Worm (Caenorhabditis elegans): ENCODE results near the gene C55A6.11.

C55A6.11 gene

DNA sequence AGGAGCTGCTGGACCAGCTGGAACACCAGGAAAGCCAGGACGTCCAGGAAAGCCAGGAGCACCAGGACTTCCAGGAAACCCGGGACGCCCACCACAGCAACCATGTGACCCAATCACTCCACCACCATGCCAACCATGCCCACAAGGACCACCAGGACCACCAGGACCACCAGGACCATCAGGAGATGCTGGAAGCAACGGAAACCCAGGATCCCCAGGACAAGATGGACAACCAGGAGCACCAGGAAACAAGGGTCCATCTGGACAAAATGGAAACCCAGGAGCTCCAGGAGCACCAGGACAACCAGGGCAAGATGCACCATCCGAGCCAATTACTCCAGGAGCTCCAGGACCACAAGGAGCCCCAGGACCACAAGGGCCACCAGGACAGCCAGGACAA lies 35.9 kb upstream of the C55A6.11 start:
- TF ChIP-seq nhr-6 (tag; optimal IDR thresholded peaks at IDR 0.05): no peak
- no peak for TF ChIP-seq lin-11 (tag; optimal IDR thresholded peaks at IDR 0.05)
- no peak for TF ChIP-seq dmd-4 (tag; optimal IDR thresholded peaks at IDR 0.05)
- TF ChIP-seq skn-1 (tag; optimal IDR thresholded peaks at IDR 0.05): no peak
- no peak for TF ChIP-seq sem-4 (tag; optimal IDR thresholded peaks at IDR 0.05)
- no peak for TF ChIP-seq blmp-1 (tag; optimal IDR thresholded peaks at IDR 0.05; ENCODE audit: insufficient read depth)
- TF ChIP-seq elt-3 (tag; optimal IDR thresholded peaks at IDR 0.05): no peak
- no peak for TF ChIP-seq nhr-11 (tag; optimal IDR thresholded peaks at IDR 0.05)
- TF ChIP-seq lsy-2 (tag; optimal IDR thresholded peaks at IDR 0.05): no peak
- TF ChIP-seq nhr-237 (tag; optimal IDR thresholded peaks at IDR 0.05): no peak
- TF ChIP-seq ztf-4 (tag; optimal IDR thresholded peaks at IDR 0.05): no peak

DNA sequence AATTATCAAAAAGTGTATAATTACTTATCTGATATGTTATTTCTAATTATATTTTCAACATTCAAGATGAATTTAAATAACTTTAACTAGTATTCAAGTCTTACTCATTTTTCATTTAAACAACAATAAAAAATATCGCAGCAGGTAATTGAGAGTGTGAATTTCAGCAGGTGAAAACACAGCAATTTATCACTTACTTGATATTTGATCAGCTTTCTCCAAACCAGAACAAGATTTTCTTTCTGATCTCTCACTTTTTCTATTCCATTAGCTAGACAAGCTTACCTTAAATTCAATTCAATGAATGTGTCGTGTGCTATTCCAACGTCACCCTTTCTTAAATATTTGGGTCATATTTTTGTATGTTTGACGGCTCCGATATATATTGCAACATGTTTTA lies 34.8 kb upstream of the C55A6.11 start, which contains the start of gene srh-1:
TSS of gene srh-1 (plus strand) at position 301 of the 400 bp plus-strand sequence.
- no peak for TF ChIP-seq elt-1 (tag; optimal IDR thresholded peaks at IDR 0.05)
- TF ChIP-seq ztf-11 (tag; optimal IDR thresholded peaks at IDR 0.05): no peak
- TF ChIP-seq mdl-1 (tag; optimal IDR thresholded peaks at IDR 0.05): no peak
- TF ChIP-seq sma-9 (GFP tag; optimal IDR thresholded peaks at IDR 0.05): no peak
- TF ChIP-seq sma-9 (tag; optimal IDR thresholded peaks at IDR 0.05): no peak
- TF ChIP-seq ztf-4 (tag; optimal IDR thresholded peaks at IDR 0.05): no peak

DNA sequence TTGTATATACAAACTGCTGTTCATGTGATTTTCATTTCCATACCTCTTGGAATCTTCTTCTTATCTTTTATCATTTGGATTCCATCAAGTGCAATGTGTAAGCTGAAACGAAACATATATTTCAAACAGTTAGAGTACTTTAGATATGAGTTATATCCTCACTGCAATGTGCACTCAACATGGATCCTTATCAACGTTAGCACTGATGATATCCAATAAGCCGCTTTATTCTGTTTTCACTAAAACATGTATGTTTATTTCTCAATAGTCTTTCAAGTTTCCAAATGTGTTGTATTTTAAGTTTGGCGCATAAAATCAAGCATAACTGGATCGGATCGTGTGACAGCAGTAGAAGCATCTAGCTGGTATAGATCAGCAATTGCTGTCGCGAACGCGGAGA lies 33.6 kb upstream of the C55A6.11 start, which contains the start of gene T11F9.10:
TSS of gene T11F9.10 (plus strand) at position 301 of the 400 bp plus-strand sequence.
- no peak for TF ChIP-seq nhr-11 (tag; optimal IDR thresholded peaks at IDR 0.05)
- no peak for TF ChIP-seq ceh-16 (tag; optimal IDR thresholded peaks at IDR 0.05)
- TF ChIP-seq alr-1 (tag; optimal IDR thresholded peaks at IDR 0.05): no peak
- no peak for TF ChIP-seq nhr-23 (tag; optimal IDR thresholded peaks at IDR 0.05)
- TF ChIP-seq ama-1 (optimal IDR thresholded peaks at IDR 0.05): no peak
- TF ChIP-seq unc-39 (tag; optimal IDR thresholded peaks at IDR 0.05): no peak
- no peak for TF ChIP-seq egl-27 (tag; optimal IDR thresholded peaks at IDR 0.05)
- no peak for TF ChIP-seq snpc-4 (tag; optimal IDR thresholded peaks at IDR 0.05)
- TF ChIP-seq R02D3.7 (tag; optimal IDR thresholded peaks at IDR 0.05): no peak

DNA sequence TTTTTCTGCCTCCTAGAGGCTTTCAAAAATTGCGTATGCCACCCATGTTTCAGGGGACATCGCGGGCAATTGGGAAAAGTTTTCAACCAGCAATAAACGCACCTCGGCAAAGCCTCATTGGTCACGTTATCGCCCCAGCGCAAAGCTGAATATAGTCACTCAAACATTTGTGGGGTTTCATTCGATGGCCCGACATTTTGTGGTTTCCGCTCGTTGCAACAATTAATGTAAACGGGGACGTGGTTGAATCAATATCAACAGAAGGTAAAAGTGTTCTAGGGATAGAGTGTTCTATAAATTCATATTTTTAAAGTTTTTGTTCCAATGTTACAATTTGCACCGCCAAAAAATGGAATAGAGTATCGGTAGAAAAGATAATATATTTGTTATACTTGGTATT lies 32.0 kb upstream of the C55A6.11 start:
- TF ChIP-seq alr-1 (tag; optimal IDR thresholded peaks at IDR 0.05) (no peak), ceh-82 (tag; optimal IDR thresholded peaks at IDR 0.05) (no peak), crh-2 (tag; optimal IDR thresholded peaks at IDR 0.05) (no peak), skn-1 (tag; optimal IDR thresholded peaks at IDR 0.05) (no peak), nhr-10 (tag; optimal IDR thresholded peaks at IDR 0.05) (no peak), dmd-4 (tag; optimal IDR thresholded peaks at IDR 0.05) (no peak), elt-1 (tag; optimal IDR thresholded peaks at IDR 0.05) (no peak), ZK546.5 (tag; optimal IDR thresholded peaks at IDR 0.05) (no peak), unc-39 (tag; optimal IDR thresholded peaks at IDR 0.05) (no peak)

DNA sequence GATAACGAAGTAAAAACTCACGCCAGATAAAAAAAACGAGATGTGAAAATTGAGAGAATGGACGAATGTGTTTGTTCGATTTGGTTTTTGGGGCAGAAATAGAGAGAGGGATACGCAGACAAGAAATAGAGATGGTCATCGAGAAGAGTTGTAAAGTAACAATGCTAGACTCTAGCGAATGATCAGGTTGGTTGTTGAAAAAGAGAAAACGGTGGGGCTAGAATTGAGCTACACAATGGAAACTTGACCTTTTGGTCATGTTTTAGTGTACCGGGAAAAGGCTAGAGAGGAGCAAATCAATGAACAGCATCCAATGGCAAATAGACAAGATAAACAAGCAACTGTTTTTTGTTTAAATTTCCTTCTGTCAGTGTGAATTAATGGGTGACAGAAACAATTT lies 29.9 kb upstream of the C55A6.11 start, which contains the start of gene dhs-19:
TSS of gene dhs-19 (minus strand) at position 101 of the 400 bp plus-strand sequence.
- TF ChIP-seq ZK546.5 (tag; optimal IDR thresholded peaks at IDR 0.05) (no peak), ztf-1 (GFP tag; conservative IDR thresholded peaks at IDR 0.05) (no peak), skn-1 (tag; optimal IDR thresholded peaks at IDR 0.05) (no peak), C34F6.9 (tag; optimal IDR thresholded peaks at IDR 0.05) (no peak), zag-1 (tag; optimal IDR thresholded peaks at IDR 0.05) (no peak)

DNA sequence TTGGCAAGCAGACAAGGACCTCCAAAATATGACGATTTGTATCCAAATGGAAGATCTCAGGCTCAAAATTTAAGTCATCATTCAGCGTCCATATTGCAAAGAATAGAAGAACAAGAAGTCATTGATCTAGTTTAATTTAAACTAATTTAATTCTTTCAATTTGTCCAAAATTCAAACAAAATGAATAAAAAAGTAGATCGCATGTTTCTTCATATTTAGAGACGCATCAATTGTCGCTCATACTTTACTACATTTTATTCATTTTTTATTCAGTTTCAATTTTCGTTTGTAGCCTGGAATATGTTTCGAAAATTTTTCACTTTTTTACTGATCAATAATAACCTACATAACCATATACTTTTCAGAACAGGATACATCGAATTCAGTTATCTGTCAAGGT lies 27.9 kb upstream of the C55A6.11 start, which contains the start of gene T11F9.21:
TSS of gene T11F9.21 (plus strand) at position 301 of the 400 bp plus-strand sequence.
- no peak for TF ChIP-seq gmeb-1 (tag; optimal IDR thresholded peaks at IDR 0.05)
- TF ChIP-seq nhr-25 (tag; optimal IDR thresholded peaks at IDR 0.05): no peak

DNA sequence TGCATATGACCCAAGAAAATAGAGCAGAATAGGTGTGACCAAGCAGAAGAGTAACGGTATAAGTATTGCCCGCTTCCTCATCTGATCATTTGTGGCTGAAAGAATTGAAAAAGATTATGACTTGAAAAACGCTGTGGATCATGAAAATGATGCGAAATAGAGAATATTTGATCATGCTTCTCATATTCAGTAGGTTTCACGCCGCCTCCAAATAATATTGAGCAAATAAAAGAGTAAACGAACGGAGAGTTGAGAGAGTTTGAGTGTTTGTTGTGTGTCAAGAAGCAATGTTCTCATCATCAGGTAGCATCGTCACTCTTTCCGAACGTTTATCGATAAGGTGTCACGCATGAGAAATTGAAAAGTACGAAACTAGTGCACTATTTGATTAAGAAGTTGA lies 24.0 kb upstream of the C55A6.11 start, which contains the start of gene htrl-1:
TSS of gene htrl-1 (minus strand) at position 101 of the 400 bp plus-strand sequence.
- TF ChIP-seq dmd-4 (tag; optimal IDR thresholded peaks at IDR 0.05): no peak
- no peak for TF ChIP-seq gmeb-1 (tag; optimal IDR thresholded peaks at IDR 0.05)
- TF ChIP-seq ZK546.5 (tag; optimal IDR thresholded peaks at IDR 0.05): no peak
- no peak for TF ChIP-seq lin-39 (tag; optimal IDR thresholded peaks at IDR 0.05)
- no peak for TF ChIP-seq sma-9 (GFP tag; optimal IDR thresholded peaks at IDR 0.05)
- no peak for TF ChIP-seq sma-9 (tag; optimal IDR thresholded peaks at IDR 0.05)
- TF ChIP-seq ztf-11 (tag; optimal IDR thresholded peaks at IDR 0.05): no peak
- no peak for TF ChIP-seq ama-1 (optimal IDR thresholded peaks at IDR 0.05)
- TF ChIP-seq lsy-2 (tag; optimal IDR thresholded peaks at IDR 0.05): no peak
- no peak for TF ChIP-seq ztf-4 (tag; optimal IDR thresholded peaks at IDR 0.05)
